Worm (Caenorhabditis elegans) whole organism, young adult: ENCODE measurements around the gene btb-11.

Source experiments
- D2030.7 ChIP-seq: fragments of 200-800 bp; sonication (Bioruptor generic); IDR thresholded peaks from 2 replicates; pipeline ENCODE4 v1.3.6; 2022; ENCODE audit warnings: missing genetic modification reagents, missing genetic modification characterization, missing compliant biosample characterization
- K12H6.12 ChIP-seq: fragments of 200-800 bp; sonication (Bioruptor generic); optimal IDR thresholded peaks from 2 replicates; lab custom pipeline; 2018; ENCODE audit warnings: mild to moderate bottlenecking, missing genetic modification characterization, missing compliant biosample characterization
- Y95B8A.8 ChIP-seq: fragments of 200-800 bp; sonication (Bioruptor generic); IDR thresholded peaks from 2 replicates; pipeline ENCODE4 v1.3.6; 2022; ENCODE audit warnings: missing genetic modification reagents, missing genetic modification characterization, missing compliant biosample characterization
- atf-7 ChIP-seq: sonication (generic microtip); optimal IDR thresholded peaks from 2 replicates; lab custom pipeline; 2017; ENCODE audit warnings: mild to moderate bottlenecking, missing genetic modification characterization, missing compliant biosample characterization

DNA sequence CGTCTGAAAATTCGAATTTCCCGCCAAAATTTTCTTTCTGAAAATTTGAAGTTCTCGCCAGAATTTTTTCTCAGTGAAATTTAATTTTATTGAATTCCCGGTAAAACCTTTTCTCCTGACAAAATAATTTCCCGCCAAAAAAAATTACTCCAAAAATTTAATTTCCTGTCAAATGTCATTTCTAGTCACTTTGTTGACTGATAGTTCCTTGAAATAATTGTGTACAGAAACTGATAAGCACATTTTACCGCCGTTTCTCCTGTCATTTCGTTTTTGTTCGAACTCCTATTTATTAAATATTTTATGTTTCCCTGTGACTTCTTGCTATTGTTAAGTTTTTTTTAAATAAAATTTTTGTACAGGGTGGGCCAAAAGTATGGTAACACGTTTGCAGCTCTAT lies 39.3 kb upstream of the btb-11 start:
- TF ChIP-seq K12H6.12 (no peak), D2030.7 (GFP tag; lab: Robert Waterston, UW) (no peak), Y95B8A.8 (GFP tag; lab: Robert Waterston, UW) (no peak), atf-7 (tag; lab: Kevin White, UChicago) (no peak)
